Worm (Caenorhabditis elegans) whole organism, L2 larva: Measurements from ENCODE around the gene srbc-84.

ENCODE experiments used
- C34F6.9 ChIP-seq: fragments of 150-350 bp; optimal IDR thresholded peaks from 2 replicates; lab custom pipeline; 2014; ENCODE audit warnings: missing biosample characterization, missing genetic modification characterization
- F13H6.1 ChIP-seq: sonication (generic microtip); optimal IDR thresholded peaks from 2 replicates; lab custom pipeline; 2016; ENCODE audit warnings: missing genetic modification characterization, missing compliant biosample characterization
- R02D3.7 ChIP-seq: fragments of 150-350 bp; optimal IDR thresholded peaks from 2 replicates; lab custom pipeline; 2014; ENCODE audit warnings: missing biosample characterization, missing genetic modification characterization
- ZK546.5 ChIP-seq: sonication (generic microtip); optimal IDR thresholded peaks from 2 replicates; lab custom pipeline; 2017; ENCODE audit warnings: missing biosample characterization, missing genetic modification characterization
- alr-1 ChIP-seq: fragments of 150-350 bp; optimal IDR thresholded peaks from 2 replicates; lab custom pipeline; 2014; ENCODE audit warnings: missing biosample characterization, missing genetic modification characterization
- ama-1 ChIP-seq: fragments of 150-350 bp; optimal IDR thresholded peaks from 2 replicates; lab custom pipeline; 2018; ENCODE audit warnings: inconsistent platforms
- blmp-1 ChIP-seq: sonication (generic microtip); optimal IDR thresholded peaks from 2 replicates; lab custom pipeline; 2017; ENCODE audit warnings: missing genetic modification characterization, mild to moderate bottlenecking, missing compliant biosample characterization, antibody characterized with exemption, moderate library complexity; ENCODE audit not compliant: insufficient read depth
- ceh-16 ChIP-seq: fragments of 150-350 bp; optimal IDR thresholded peaks from 2 replicates; lab custom pipeline; 2014; ENCODE audit warnings: missing biosample characterization, missing genetic modification characterization
- dmd-4 ChIP-seq: sonication (generic microtip); optimal IDR thresholded peaks from 2 replicates; lab custom pipeline; 2017; ENCODE audit warnings: missing biosample characterization, missing genetic modification characterization
- egl-27 ChIP-seq: sonication (generic microtip); optimal IDR thresholded peaks from 3 replicates; lab custom pipeline; 2017; ENCODE audit warnings: missing biosample characterization, missing genetic modification reagents, missing genetic modification characterization
- elt-1 ChIP-seq: fragments of 150-350 bp; optimal IDR thresholded peaks from 2 replicates; lab custom pipeline; 2014; ENCODE audit warnings: missing biosample characterization, missing genetic modification characterization
- fos-1 ChIP-seq: fragments of 150-350 bp; optimal IDR thresholded peaks from 2 replicates; lab custom pipeline; 2014; ENCODE audit warnings: missing biosample characterization, missing genetic modification characterization
- lsy-2 ChIP-seq, 2 experiments: fragments of 150-350 bp in 1 of 2; sonication (generic microtip) in 1 of 2; optimal IDR thresholded peaks; 2 replicates each; lab custom pipeline; 2014 to 2017; ENCODE audit warnings: missing biosample characterization in 2 of 2, missing genetic modification characterization in 2 of 2
- mbf-1 ChIP-seq: sonication (generic microtip); optimal IDR thresholded peaks from 2 replicates; lab custom pipeline; 2017; ENCODE audit warnings: missing biosample characterization, missing genetic modification characterization
- mdl-1 ChIP-seq, 2 experiments: fragments of 150-350 bp in 1 of 2; sonication (generic microtip) in 1 of 2; optimal IDR thresholded peaks; 2 replicates each; lab custom pipeline; 2017; ENCODE audit warnings: missing biosample characterization in 2 of 2, missing genetic modification characterization in 2 of 2
- nhr-11 ChIP-seq: fragments of 150-350 bp; optimal IDR thresholded peaks from 2 replicates; lab custom pipeline; 2014; ENCODE audit warnings: missing biosample characterization, missing genetic modification characterization
- nhr-12 ChIP-seq: fragments of 150-350 bp; optimal IDR thresholded peaks from 2 replicates; lab custom pipeline; 2014; ENCODE audit warnings: missing biosample characterization, missing genetic modification characterization
- nhr-129 ChIP-seq: fragments of 150-350 bp; optimal IDR thresholded peaks from 2 replicates; lab custom pipeline; 2014; ENCODE audit warnings: missing biosample characterization, missing genetic modification characterization
- nhr-237 ChIP-seq: fragments of 150-350 bp; optimal IDR thresholded peaks from 2 replicates; lab custom pipeline; 2014; ENCODE audit warnings: missing biosample characterization, missing genetic modification characterization
- nhr-25 ChIP-seq: fragments of 150-350 bp; sonication (generic microtip); optimal IDR thresholded peaks from 3 replicates; lab custom pipeline; 2014; ENCODE audit warnings: missing biosample characterization, missing genetic modification characterization
- nhr-6 ChIP-seq: fragments of 150-350 bp; optimal IDR thresholded peaks from 2 replicates; lab custom pipeline; 2014; ENCODE audit warnings: missing biosample characterization, missing genetic modification characterization
- nhr-77 ChIP-seq: fragments of 150-350 bp; optimal IDR thresholded peaks from 2 replicates; lab custom pipeline; 2014; ENCODE audit warnings: missing biosample characterization, missing genetic modification characterization
- peb-1 ChIP-seq: fragments of 150-350 bp; optimal IDR thresholded peaks from 2 replicates; lab custom pipeline; 2014; ENCODE audit warnings: missing biosample characterization, missing genetic modification characterization
- sem-4 ChIP-seq: fragments of 150-350 bp; optimal IDR thresholded peaks from 2 replicates; lab custom pipeline; 2014; ENCODE audit warnings: missing biosample characterization, missing genetic modification reagents, missing genetic modification characterization
- skn-1 ChIP-seq: sonication (generic microtip); optimal IDR thresholded peaks from 2 replicates; lab custom pipeline; 2017; ENCODE audit warnings: missing biosample characterization, missing genetic modification characterization
- sma-3 ChIP-seq: sonication (generic microtip); optimal IDR thresholded peaks from 2 replicates; lab custom pipeline; 2016; ENCODE audit warnings: missing genetic modification reagents, missing genetic modification characterization, missing compliant biosample characterization
- sma-9 ChIP-seq, 2 experiments: fragments of 150-350 bp in 1 of 2; sonication (generic microtip) in 1 of 2; optimal IDR thresholded peaks; 2 replicates each; lab custom pipeline; 2014 to 2016; ENCODE audit warnings: missing genetic modification characterization in 2 of 2, mild to moderate bottlenecking in 1 of 2, missing biosample characterization in 1 of 2, missing compliant biosample characterization in 1 of 2, missing genetic modification reagents in 1 of 2, moderate library complexity in 1 of 2
- snpc-4 ChIP-seq: fragments of 150-350 bp; optimal IDR thresholded peaks from 2 replicates; lab custom pipeline; 2014; ENCODE audit warnings: missing biosample characterization, missing genetic modification characterization
- unc-62 ChIP-seq: fragments of 150-350 bp; optimal IDR thresholded peaks from 2 replicates; lab custom pipeline; 2014; ENCODE audit warnings: missing biosample characterization, missing genetic modification reagents, missing genetic modification characterization
- zag-1 ChIP-seq: fragments of 150-350 bp; optimal IDR thresholded peaks from 2 replicates; lab custom pipeline; 2014; ENCODE audit warnings: missing biosample characterization, missing genetic modification characterization
- ztf-1 ChIP-seq: fragments of 200-800 bp; sonication (Bioruptor generic); conservative IDR thresholded peaks from 2 replicates; pipeline ENCODE4 v1.3.6; 2022; ENCODE audit warnings: missing genetic modification characterization, missing compliant biosample characterization
- ztf-11 ChIP-seq: sonication (generic microtip); optimal IDR thresholded peaks from 2 replicates; lab custom pipeline; 2017; ENCODE audit warnings: missing biosample characterization, missing genetic modification characterization
- ztf-4 ChIP-seq: fragments of 150-350 bp; optimal IDR thresholded peaks from 2 replicates; lab custom pipeline; 2014; ENCODE audit warnings: missing biosample characterization, missing genetic modification characterization

Gene srbc-84

ce11 chrV:16317244-16317643 is 18.5 kb downstream of the srbc-84 start, which contains the start of gene srh-180:
Gene srh-180, plus strand, starts transcription at chrV:16317544.
- no peak for TF ChIP-seq nhr-129 (tag; lab: Kevin White, UChicago)
- TF ChIP-seq sma-3 = no peak
- TF ChIP-seq ztf-1 (GFP tag; lab: Robert Waterston, UW) = no peak
- no peak for TF ChIP-seq mdl-1 (tag; optimal IDR thresholded peaks at IDR 0.05; lab: Kevin White, UChicago)
- no peak for TF ChIP-seq nhr-11
- TF ChIP-seq lsy-2 (tag; optimal IDR thresholded peaks at IDR 0.05; lab: Kevin White, UChicago) = no peak
- TF ChIP-seq elt-1 (tag; lab: Kevin White, UChicago) = no peak
- TF ChIP-seq fos-1 (tag; lab: Kevin White, UChicago) = no peak
- TF ChIP-seq nhr-77 (tag; lab: Kevin White, UChicago) = no peak
- TF ChIP-seq snpc-4 = no peak
- TF ChIP-seq ceh-16 (tag; lab: Kevin White, UChicago) = no peak

- TF ChIP-seq egl-27 (tag; lab: Kevin White, UChicago) = no peak
- TF ChIP-seq peb-1 (tag; lab: Kevin White, UChicago) = no peak
- TF ChIP-seq nhr-129 (tag; lab: Kevin White, UChicago) = no peak
- no peak for TF ChIP-seq nhr-6 (tag; lab: Kevin White, UChicago)
- TF ChIP-seq ZK546.5 (tag; lab: Kevin White, UChicago) = no peak
- TF ChIP-seq R02D3.7 (tag; lab: Kevin White, UChicago) = no peak
- no peak for TF ChIP-seq dmd-4
- TF ChIP-seq zag-1 = no peak
- TF ChIP-seq ama-1 (lab: Kevin White, UChicago) = no peak
- no peak for TF ChIP-seq skn-1
- TF ChIP-seq nhr-12 (tag; lab: Kevin White, UChicago) = no peak
- TF ChIP-seq fos-1 (tag; lab: Kevin White, UChicago) = no peak
- no peak for TF ChIP-seq F13H6.1 (tag; lab: Kevin White, UChicago)
- no peak for TF ChIP-seq blmp-1
- TF ChIP-seq, all 48 proteins: peak for 0
Observed at ce11 chrV:16322155-16322554, 23.4 kb downstream of the srbc-84 start.

ce11 chrV:16328849-16329248 is 30.1 kb downstream of the srbc-84 start, which contains the start of gene F57G8.7:
Gene F57G8.7, plus strand, starts transcription at chrV:16329149.
- TF ChIP-seq sma-9 (GFP tag; optimal IDR thresholded peaks at IDR 0.05; lab: Kevin White, UChicago) = no peak
- TF ChIP-seq sma-9 (tag; optimal IDR thresholded peaks at IDR 0.05; lab: Kevin White, UChicago) = no peak
- no peak for TF ChIP-seq mbf-1
- no peak for TF ChIP-seq egl-27 (tag; lab: Kevin White, UChicago)
- no peak for TF ChIP-seq nhr-6 (tag; lab: Kevin White, UChicago)
- no peak for TF ChIP-seq nhr-11
- no peak for TF ChIP-seq nhr-129 (tag; lab: Kevin White, UChicago)
- TF ChIP-seq lsy-2 (tag; optimal IDR thresholded peaks at IDR 0.05; lab: Kevin White, UChicago) = no peak
- TF ChIP-seq skn-1 = no peak
- no peak for TF ChIP-seq unc-62 (GFP tag; lab: Kevin White, UChicago)
- TF ChIP-seq F13H6.1 (tag; lab: Kevin White, UChicago) = no peak
- no peak for TF ChIP-seq sem-4 (tag; lab: Kevin White, UChicago)
- TF ChIP-seq nhr-12 (tag; lab: Kevin White, UChicago) = no peak
- TF ChIP-seq nhr-25 (tag; lab: Kevin White, UChicago) = no peak
- TF ChIP-seq ztf-4 = no peak
- no peak for TF ChIP-seq blmp-1
- no peak for TF ChIP-seq C34F6.9
- TF ChIP-seq zag-1 = no peak

ce11 chrV:16333412-16333811 is 34.6 kb downstream of the srbc-84 start, which contains the start of gene srh-167:
Gene srh-167, plus strand, starts transcription at chrV:16333712.
- TF ChIP-seq lsy-2 (tag; optimal IDR thresholded peaks at IDR 0.05; lab: Kevin White, UChicago) (no peak), zag-1 (no peak), nhr-237 (no peak), dmd-4 (no peak), ztf-4 (no peak)
- TF ChIP-seq, all 48 proteins: peak for 0

ce11 chrV:16336326-16336725 is 37.6 kb downstream of the srbc-84 start, which contains the start of gene srw-87:
Gene srw-87, plus strand, starts transcription at chrV:16336626.
- no peak for TF ChIP-seq ztf-11 (tag; lab: Kevin White, UChicago)
- no peak for TF ChIP-seq ZK546.5 (tag; lab: Kevin White, UChicago)
- no peak for TF ChIP-seq alr-1 (tag; lab: Kevin White, UChicago)
- TF ChIP-seq ztf-4 = no peak
- no peak for TF ChIP-seq ceh-16 (tag; lab: Kevin White, UChicago)
- TF ChIP-seq fos-1 (tag; lab: Kevin White, UChicago) = no peak
- TF ChIP-seq nhr-6 (tag; lab: Kevin White, UChicago) = no peak
- no peak for TF ChIP-seq lsy-2 (tag; optimal IDR thresholded peaks at IDR 0.05; lab: Kevin White, UChicago)
- no peak for TF ChIP-seq blmp-1
- TF ChIP-seq skn-1 = no peak
- TF ChIP-seq C34F6.9 = no peak
- TF ChIP-seq unc-62 (GFP tag; lab: Kevin White, UChicago) = no peak
- TF ChIP-seq mdl-1 (tag; optimal IDR thresholded peaks at IDR 0.05; lab: Kevin White, UChicago) = no peak
- no peak for TF ChIP-seq snpc-4
